Fruit fly (Drosophila melanogaster): ENCODE data around the gene Dup99B.

Gene Dup99B

DNA sequence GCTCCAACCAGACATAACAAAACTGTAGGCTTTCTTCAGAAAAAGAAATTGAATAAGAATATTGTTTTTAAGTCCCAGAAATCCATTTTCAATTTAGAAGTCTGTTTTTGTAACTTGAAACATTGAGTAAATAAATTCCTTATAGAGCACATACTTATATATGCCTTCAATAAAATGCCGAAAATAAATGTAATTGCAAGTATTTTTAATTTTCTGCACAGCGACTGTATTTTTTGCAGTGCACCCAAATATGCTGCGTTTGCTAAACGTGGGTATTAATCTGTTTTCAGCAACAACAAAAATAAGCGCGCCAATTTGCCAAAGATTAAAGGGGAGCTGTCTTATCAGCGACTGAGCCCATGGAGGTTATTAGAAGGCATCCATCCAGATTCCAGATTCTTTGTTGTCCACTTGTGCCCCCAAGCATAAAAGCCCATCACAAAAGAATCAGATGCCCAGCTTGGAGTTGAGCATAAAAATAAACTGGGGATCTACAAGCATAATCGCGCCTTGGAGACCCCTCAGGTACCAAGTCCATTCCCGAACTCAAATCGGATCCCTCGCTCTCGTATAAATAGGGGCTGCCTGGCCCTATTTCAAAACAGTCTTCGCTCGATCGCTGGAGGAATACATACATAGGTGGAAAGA is 44.0 kb downstream of the Dup99B start, which contains the start of gene Obp99a:
Gene Obp99a (plus strand): TSS at position 598 of the 648 bp plus-strand sequence.
- TF ChIP-seq noc (tag; optimal IDR thresholded peaks at IDR 0.05): peak; percentile 26

DNA sequence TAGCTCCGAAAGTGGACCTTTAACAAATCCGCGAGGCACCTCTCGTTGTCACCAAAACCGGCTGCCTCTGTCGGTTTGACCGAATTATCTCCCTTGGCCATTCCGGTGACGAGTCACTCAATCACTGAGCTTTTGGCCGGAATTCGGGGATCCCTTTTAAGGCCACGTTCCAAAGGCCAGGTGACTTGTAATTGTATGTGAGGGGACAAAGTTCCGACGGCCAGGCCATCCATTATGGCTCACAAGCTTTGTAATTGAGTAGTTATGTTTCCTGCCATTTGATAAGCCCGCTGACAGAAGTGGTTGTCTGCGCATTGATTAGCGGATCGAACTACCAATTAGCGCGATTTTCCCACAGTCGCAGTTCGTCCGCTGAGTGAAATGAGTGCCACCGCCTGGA is 46.4 kb downstream of the Dup99B start, which contains the start of the genes ppk20 and ppk30:
Gene ppk20 (minus strand): TSS at position 101 of the 400 bp plus-strand sequence.
Gene ppk30 (plus strand): TSS at position 373 of the 400 bp plus-strand sequence.
- no peak for TF ChIP-seq noc (tag; optimal IDR thresholded peaks at IDR 0.05)

Measured in whole organism, larva.